Worm (Caenorhabditis elegans): Measurements from ENCODE around the gene Y51H7C.41.

Gene Y51H7C.41

DNA sequence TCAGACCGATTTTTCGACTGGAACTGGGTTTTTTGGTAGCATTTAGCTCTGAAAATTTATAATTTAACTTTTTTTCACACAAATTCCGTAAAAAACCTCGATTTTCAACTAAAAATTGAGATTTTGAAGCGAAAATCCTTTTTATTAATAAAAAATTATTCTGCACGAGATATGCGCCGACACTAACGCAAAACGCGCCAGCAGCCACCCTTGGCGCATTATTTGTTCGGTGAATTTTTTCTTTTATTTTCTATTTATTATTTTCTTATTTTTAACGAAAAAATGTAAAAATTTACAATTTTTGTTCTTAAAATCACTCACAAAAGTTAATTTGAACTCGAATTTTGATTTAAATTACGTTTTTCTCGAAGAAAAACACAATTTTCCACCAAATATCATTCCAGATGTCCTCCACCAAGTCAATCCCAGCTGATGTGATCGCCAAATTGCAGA is 928 bp upstream of the Y51H7C.41 start, which contains the start of gene Y51H7C.7:
Y51H7C.7 (plus strand) TSS at position 403 of the 453 bp plus-strand sequence.
- no peak for TF ChIP-seq ceh-40 (GFP tag; IDR thresholded peaks at IDR 0.05)
- no peak for TF ChIP-seq rec-8 (tag; optimal IDR thresholded peaks at IDR 0.05)
- no peak for TF ChIP-seq xnd-1 (tag; optimal IDR thresholded peaks at IDR 0.05)
- TF ChIP-seq ZK185.1 (tag; optimal IDR thresholded peaks at IDR 0.05; ENCODE audit: poor library complexity, severe bottlenecking): no peak
- no peak for TF ChIP-seq lir-1 (GFP tag; conservative IDR thresholded peaks at IDR 0.05)
- no peak for TF ChIP-seq ztf-22 (GFP tag; optimal IDR thresholded peaks at IDR 0.05)
- no peak for TF ChIP-seq hmg-1.2 (GFP tag; IDR thresholded peaks at IDR 0.05)
- no peak for TF ChIP-seq B0261.1 (tag; optimal IDR thresholded peaks at IDR 0.05)
- TF ChIP-seq K12H6.12 (tag; optimal IDR thresholded peaks at IDR 0.05): no peak
- TF ChIP-seq lin-26 (GFP tag; IDR thresholded peaks at IDR 0.05): no peak
- TF ChIP-seq B0035.1 (tag; optimal IDR thresholded peaks at IDR 0.05): no peak
- no peak for TF ChIP-seq nhr-27 (tag; optimal IDR thresholded peaks at IDR 0.05)
- TF ChIP-seq cebp-2 (GFP tag; IDR thresholded peaks at IDR 0.05): no peak
- TF ChIP-seq snpc-1.1 (tag; optimal IDR thresholded peaks at IDR 0.05; ENCODE audit: insufficient read depth): no peak
- 0 out of 2 replicates have a peak, but pooled peaks have one; percentile 33 for TF ChIP-seq B0336.3 (GFP tag; IDR thresholded peaks at IDR 0.05)
- TF ChIP-seq F57A8.1 (GFP tag; optimal IDR thresholded peaks at IDR 0.05): no peak
- TF ChIP-seq mcd-1 (GFP tag; IDR thresholded peaks at IDR 0.05): peak; percentile 74
- TF ChIP-seq F10E7.11 (tag; optimal IDR thresholded peaks at IDR 0.05): no peak
- no peak for TF ChIP-seq fkh-3 (tag; optimal IDR thresholded peaks at IDR 0.05)
- peak; percentile 92 for TF ChIP-seq ztf-18 (tag; optimal IDR thresholded peaks at IDR 0.05)
- TF ChIP-seq dox-1 (GFP tag; IDR thresholded peaks at IDR 0.05): no peak; the same call in 1 of the 2 replicates
- no peak for TF ChIP-seq egrh-3 (GFP tag; IDR thresholded peaks at IDR 0.05)
- TF ChIP-seq D2030.7 (GFP tag; IDR thresholded peaks at IDR 0.05): no peak
- no peak for TF ChIP-seq F39B2.1 (GFP tag; IDR thresholded peaks at IDR 0.05)
- TF ChIP-seq F33H1.4 (GFP tag; IDR thresholded peaks at IDR 0.05): peak; percentile 15; the same call in 1 of the 2 replicates
- peak; percentile 31 for TF ChIP-seq lsl-1 (GFP tag; optimal IDR thresholded peaks at IDR 0.05)
- TF ChIP-seq tbx-9 (tag; optimal IDR thresholded peaks at IDR 0.05; ENCODE audit: borderline replicate concordance): no peak
- TF ChIP-seq T07F8.4 (tag; optimal IDR thresholded peaks at IDR 0.05): no peak
- no peak for TF ChIP-seq madf-10 (tag; optimal IDR thresholded peaks at IDR 0.05)
- TF ChIP-seq ztf-25 (GFP tag; IDR thresholded peaks at IDR 0.05): no peak
- no peak for TF ChIP-seq F37B4.10 (GFP tag; IDR thresholded peaks at IDR 0.05)
- no peak for TF ChIP-seq F22D6.2 (tag; optimal IDR thresholded peaks at IDR 0.05)
- TF ChIP-seq aptf-2 (GFP tag; conservative IDR thresholded peaks at IDR 0.05): no peak
- peak; percentile 0 for TF ChIP-seq tbp1 (GFP tag; optimal IDR thresholded peaks at IDR 0.05)
- no peak for TF ChIP-seq Y53G8AR.9 (GFP tag; conservative IDR thresholded peaks at IDR 0.05)
- no peak for TF ChIP-seq madf-3 (GFP tag; IDR thresholded peaks at IDR 0.05)
- no peak for TF ChIP-seq nhr-90 (tag; optimal IDR thresholded peaks at IDR 0.05)
- no peak for TF ChIP-seq hlh-26 (GFP tag; conservative IDR thresholded peaks at IDR 0.05)
- no peak for TF ChIP-seq attf-6 (GFP tag; IDR thresholded peaks at IDR 0.05)
- TF ChIP-seq unc-62 (GFP tag; optimal IDR thresholded peaks at IDR 0.05): no peak
- peak; percentile 22 for TF ChIP-seq snpc-3.4 (tag; optimal IDR thresholded peaks at IDR 0.05)
- no peak for TF ChIP-seq let-526 (GFP tag; IDR thresholded peaks at IDR 0.05)
- no peak for TF ChIP-seq ccch-3 (GFP tag; optimal IDR thresholded peaks at IDR 0.05)
- no peak for TF ChIP-seq Y53F4B.3 (GFP tag; IDR thresholded peaks at IDR 0.05)
- no peak for TF ChIP-seq snpc-1.3 (tag; optimal IDR thresholded peaks at IDR 0.05; ENCODE audit: insufficient read depth)
- TF ChIP-seq ets-4 (GFP tag; optimal IDR thresholded peaks at IDR 0.05): no peak
- no peak for TF ChIP-seq atf-7 (tag; optimal IDR thresholded peaks at IDR 0.05)
- TF ChIP-seq unc-130 (GFP tag; optimal IDR thresholded peaks at IDR 0.05): no peak
- no peak for TF ChIP-seq hlh-12 (tag; optimal IDR thresholded peaks at IDR 0.05)

Measured in whole organism, young adult.